Fruit fly (Drosophila melanogaster) whole organism, prepupa: ENCODE measurements around the gene CG43198.

Experiments
- Blimp-1 ChIP-seq: fragments of 200-800 bp; sonication (Bioruptor generic); optimal IDR thresholded peaks from 3 replicates; lab custom pipeline; 2017; ENCODE audit warnings: missing biosample characterization, missing genetic modification characterization, mild to moderate bottlenecking, moderate library complexity, missing genetic modification reagents
- CG11902 ChIP-seq: fragments of 200-800 bp; sonication (Bioruptor generic); optimal IDR thresholded peaks from 3 replicates; lab custom pipeline; 2016; ENCODE audit warnings: missing biosample characterization, missing genetic modification characterization
- CG16779 ChIP-seq: fragments of 200-800 bp; sonication (Bioruptor generic); optimal IDR thresholded peaks from 3 replicates; lab custom pipeline; 2017; ENCODE audit warnings: missing biosample characterization, mild to moderate bottlenecking, missing genetic modification characterization
- CG34406 ChIP-seq: fragments of 200-800 bp; sonication (Bioruptor generic); optimal IDR thresholded peaks from 3 replicates; lab custom pipeline; 2016; ENCODE audit warnings: missing biosample characterization, missing genetic modification characterization
- CG6854 ChIP-seq: fragments of 200-800 bp; sonication (Bioruptor generic); optimal IDR thresholded peaks from 2 replicates; lab custom pipeline; 2017; ENCODE audit warnings: missing biosample characterization, mild to moderate bottlenecking, missing genetic modification characterization
- Eip93F ChIP-seq: fragments of 200-800 bp; sonication (Bioruptor generic); optimal IDR thresholded peaks from 2 replicates; lab custom pipeline; 2016; ENCODE audit warnings: missing biosample characterization, mild to moderate bottlenecking, missing genetic modification characterization
- Gug ChIP-seq: fragments of 200-800 bp; sonication (Bioruptor generic); IDR thresholded peaks from 2 replicates; pipeline ENCODE4 v1.3.6; 2022; ENCODE audit warnings: missing biosample characterization, missing genetic modification characterization
- Hr39 ChIP-seq: fragments of 200-800 bp; sonication (Bioruptor generic); optimal IDR thresholded peaks from 2 replicates; lab custom pipeline; 2016; ENCODE audit warnings: missing biosample characterization, missing genetic modification characterization
- dsx ChIP-seq: fragments of 200-800 bp; optimal IDR thresholded peaks from 3 replicates; lab custom pipeline; 2019; ENCODE audit warnings: missing biosample characterization, mild to moderate bottlenecking, missing genetic modification characterization, moderate library complexity; ENCODE audit not compliant: poor library complexity, severe bottlenecking
- fd59A ChIP-seq: fragments of 200-800 bp; sonication (Bioruptor generic); optimal IDR thresholded peaks from 2 replicates; lab custom pipeline; 2017; ENCODE audit warnings: missing biosample characterization, mild to moderate bottlenecking, missing genetic modification characterization, missing genetic modification reagents
- fkh ChIP-seq: fragments of 200-800 bp; sonication (Bioruptor generic); optimal IDR thresholded peaks from 3 replicates; lab custom pipeline; 2017; ENCODE audit warnings: missing biosample characterization, mild to moderate bottlenecking, missing genetic modification characterization, moderate library complexity
- lz ChIP-seq: fragments of 200-800 bp; sonication (Bioruptor generic); optimal IDR thresholded peaks from 3 replicates; lab custom pipeline; 2016; ENCODE audit warnings: missing biosample characterization, missing genetic modification characterization

DNA sequence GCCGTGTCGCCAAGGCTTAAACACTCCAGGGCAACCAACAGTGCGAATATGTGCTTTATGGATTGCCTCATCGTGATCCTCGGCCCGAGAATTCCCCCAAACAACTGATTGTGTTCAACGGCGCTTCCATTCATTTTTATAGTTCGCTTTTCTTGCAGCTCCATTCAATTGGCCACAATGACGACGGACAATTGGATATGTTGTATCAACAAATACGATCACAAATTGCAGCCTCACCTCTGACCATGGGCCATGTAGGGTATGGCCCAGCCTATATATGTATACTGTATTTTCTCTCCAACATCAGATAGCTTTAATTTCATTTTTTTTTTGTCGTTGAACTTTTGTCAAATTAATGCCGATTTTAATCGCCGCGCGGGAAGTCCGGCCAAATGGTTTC, 28.4 kb downstream of the CG43198 start, which contains the start of gene CG15036:
- TF ChIP-seq lz (no peak), CG16779 (tag; lab: Kevin White, UChicago) (no peak), CG6854 (GFP tag; lab: Kevin White, UChicago) (no peak), fkh (GFP tag; lab: Kevin White, UChicago) (no peak), fd59A (GFP tag; lab: Kevin White, UChicago) (no peak), Eip93F (no peak), dsx (no peak), CG34406 (GFP tag; lab: Kevin White, UChicago) (no peak), Hr39 (GFP tag; lab: Kevin White, UChicago) (no peak), CG11902 (GFP tag; lab: Kevin White, UChicago) (no peak), Gug (no peak), Blimp-1 (GFP tag; lab: Kevin White, UChicago) (no peak)
